Worm (Caenorhabditis elegans): ENCODE data around the gene F23D12.7.

Gene F23D12.7

DNA sequence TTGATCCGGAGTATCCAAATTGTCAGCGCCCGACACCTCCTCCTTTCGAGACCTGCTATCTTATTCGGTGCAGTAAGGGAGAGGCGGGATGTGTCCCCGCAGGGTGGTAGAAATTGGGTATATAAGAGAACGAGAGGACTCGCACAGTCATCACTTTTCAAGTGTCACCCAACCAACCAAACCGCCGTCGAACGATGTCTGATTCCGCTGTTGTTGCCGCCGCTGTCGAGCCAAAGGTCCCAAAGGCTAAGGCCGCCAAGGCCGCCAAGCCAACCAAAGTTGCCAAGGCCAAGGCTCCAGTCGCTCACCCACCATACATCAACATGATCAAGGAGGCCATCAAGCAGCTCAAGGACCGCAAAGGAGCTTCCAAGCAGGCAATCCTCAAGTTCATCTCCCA is 36.3 kb upstream of the F23D12.7 start, which contains the start of gene his-24 (continued):
- TF ChIP-seq unc-130 (tag; optimal IDR thresholded peaks at IDR 0.05) (no peak), fkh-10 (GFP tag; optimal IDR thresholded peaks at IDR 0.05) (peak; percentile 50), nhr-84 (tag; optimal IDR thresholded peaks at IDR 0.05) (no peak), dsc-1 (tag; optimal IDR thresholded peaks at IDR 0.05) (peak; percentile 58), C34B4.2 (tag; optimal IDR thresholded peaks at IDR 0.05) (no peak), nhr-12 (tag; optimal IDR thresholded peaks at IDR 0.05) (no peak), pag-3 (tag; optimal IDR thresholded peaks at IDR 0.05; ENCODE audit: borderline replicate concordance, insufficient read depth) (no peak), nhr-11 (tag; optimal IDR thresholded peaks at IDR 0.05) (no peak), lin-39 (tag; optimal IDR thresholded peaks at IDR 0.05) (peak; percentile 14), unc-86 (tag; optimal IDR thresholded peaks at IDR 0.05) (peak; percentile 51), lin-13 (GFP tag; optimal IDR thresholded peaks at IDR 0.05) (peak; percentile 52), hlh-17 (GFP tag; optimal IDR thresholded peaks at IDR 0.05; ENCODE audit: borderline replicate concordance) (no peak), lin-35 (GFP tag; optimal IDR thresholded peaks at IDR 0.05) (peak; percentile 39 to 73), dpl-1 (GFP tag; optimal IDR thresholded peaks at IDR 0.05) (peak in 2 of 3 experiments; percentile 27 to 49), swsn-7 (tag; optimal IDR thresholded peaks at IDR 0.05) (peak; percentile 97), nhr-20 (tag; optimal IDR thresholded peaks at IDR 0.05) (peak; percentile 79), unc-30 (tag; optimal IDR thresholded peaks at IDR 0.05) (no peak), sup-37 (GFP tag; optimal IDR thresholded peaks at IDR 0.05) (peak; percentile 43), F16B12.6 (tag; optimal IDR thresholded peaks at IDR 0.05) (peak; percentile 28), xbp-1 (tag; optimal IDR thresholded peaks at IDR 0.05) (peak; percentile 68), zip-4 (GFP tag; optimal IDR thresholded peaks at IDR 0.05) (no peak), zag-1 (tag; optimal IDR thresholded peaks at IDR 0.05) (no peak), isw-1 (GFP tag; IDR thresholded peaks at IDR 0.05) (no peak; the same call in 1 of the 2 replicates), nhr-76 (tag; optimal IDR thresholded peaks at IDR 0.05) (no peak), irx-1 (tag; optimal IDR thresholded peaks at IDR 0.05) (peak; percentile 64), ztf-4 (tag; optimal IDR thresholded peaks at IDR 0.05) (no peak), alr-1 (tag; optimal IDR thresholded peaks at IDR 0.05; ENCODE audit: borderline replicate concordance) (no peak), hpl-2 (GFP tag; optimal IDR thresholded peaks at IDR 0.05) (no peak), unc-62 (GFP tag; optimal IDR thresholded peaks at IDR 0.05) (no peak), tlp-1 (tag; optimal IDR thresholded peaks at IDR 0.05) (no peak), jun-1 (tag; optimal IDR thresholded peaks at IDR 0.05) (peak; percentile 83), egl-27 (tag; optimal IDR thresholded peaks at IDR 0.05) (no peak), elt-2 (tag; optimal IDR thresholded peaks at IDR 0.05) (no peak), ceh-88 (GFP tag; IDR thresholded peaks at IDR 0.05) (no peak), ztf-11 (tag; optimal IDR thresholded peaks at IDR 0.05) (peak in 1 of 2 experiments; percentile 70), mep-1 (tag; optimal IDR thresholded peaks at IDR 0.05) (peak; percentile 35), elt-3 (tag; optimal IDR thresholded peaks at IDR 0.05) (peak in 2 of 6 experiments; percentile 9 to 56), egl-13 (tag; optimal IDR thresholded peaks at IDR 0.05) (no peak), ceh-90 (tag; optimal IDR thresholded peaks at IDR 0.05) (no peak), lir-3 (tag; optimal IDR thresholded peaks at IDR 0.05; ENCODE audit: poor library complexity) (no peak), sptf-1 (tag; optimal IDR thresholded peaks at IDR 0.05) (no peak), nhr-28 (tag; optimal IDR thresholded peaks at IDR 0.05) (no peak), ama-1 (optimal IDR thresholded peaks at IDR 0.05) (peak; percentile 74), lsy-2 (tag; optimal IDR thresholded peaks at IDR 0.05) (peak; percentile 52 to 66), hlh-4 (tag; optimal IDR thresholded peaks at IDR 0.05) (no peak), nhr-90 (tag; optimal IDR thresholded peaks at IDR 0.05; ENCODE audit: poor library complexity) (peak; percentile 62), nhr-71 (tag; optimal IDR thresholded peaks at IDR 0.05) (peak; percentile 84), nhr-237 (tag; optimal IDR thresholded peaks at IDR 0.05) (no peak), aly-2 (tag; optimal IDR thresholded peaks at IDR 0.05) (no peak), fkh-8 (tag; optimal IDR thresholded peaks at IDR 0.05) (peak; percentile 72), aha-1 (tag; optimal IDR thresholded peaks at IDR 0.05) (no peak), nhr-47 (tag; optimal IDR thresholded peaks at IDR 0.05) (peak; percentile 87), C04F5.9 (tag; optimal IDR thresholded peaks at IDR 0.05) (peak; percentile 33)

Measured in whole organism, L1 larva.